Worm (Caenorhabditis elegans): ENCODE measurements around the gene E02H4.8.

Gene E02H4.8

ce11 chrX:14241531-14241930 is 21.8 kb downstream of the E02H4.8 start:
- TF ChIP-seq tra-4 (tag; optimal IDR thresholded peaks at IDR 0.05): no peak
- TF ChIP-seq scrt-1 (GFP tag; IDR thresholded peaks at IDR 0.05): no peak
- no peak for TF ChIP-seq pes-1 (GFP tag; IDR thresholded peaks at IDR 0.05)
- TF ChIP-seq ceh-36 (tag; optimal IDR thresholded peaks at IDR 0.05): no peak
- no peak for TF ChIP-seq aly-1 (tag; optimal IDR thresholded peaks at IDR 0.05)
- TF ChIP-seq ceh-13 (GFP tag; optimal IDR thresholded peaks at IDR 0.05): no peak
- no peak for TF ChIP-seq B0310.2 (tag; optimal IDR thresholded peaks at IDR 0.05)
- no peak for TF ChIP-seq ama-1 (optimal IDR thresholded peaks at IDR 0.05)
- TF ChIP-seq tbx-11 (GFP tag; IDR thresholded peaks at IDR 0.05): no peak
- TF ChIP-seq sea-1 (GFP tag; conservative IDR thresholded peaks at IDR 0.05): no peak
- no peak for TF ChIP-seq hnd-1 (tag; optimal IDR thresholded peaks at IDR 0.05)
- TF ChIP-seq ets-7 (tag; optimal IDR thresholded peaks at IDR 0.05): no peak
- TF ChIP-seq hmbx-1 (tag; optimal IDR thresholded peaks at IDR 0.05): no peak
- TF ChIP-seq F13C5.2 (tag; optimal IDR thresholded peaks at IDR 0.05): no peak
- TF ChIP-seq flt-1 (GFP tag; IDR thresholded peaks at IDR 0.05): no peak
- no peak for TF ChIP-seq hmg-4 (GFP tag; optimal IDR thresholded peaks at IDR 0.05)

- no peak for TF ChIP-seq tbx-37 (GFP tag; conservative IDR thresholded peaks at IDR 0.05)
- TF ChIP-seq tra-4 (tag; optimal IDR thresholded peaks at IDR 0.05): no peak
- no peak for TF ChIP-seq ceh-36 (tag; optimal IDR thresholded peaks at IDR 0.05)
- no peak for TF ChIP-seq ets-7 (tag; optimal IDR thresholded peaks at IDR 0.05)
- TF ChIP-seq ceh-13 (GFP tag; optimal IDR thresholded peaks at IDR 0.05): no peak
- no peak for TF ChIP-seq hnd-1 (tag; optimal IDR thresholded peaks at IDR 0.05)
- TF ChIP-seq flt-1 (GFP tag; IDR thresholded peaks at IDR 0.05): no peak
- no peak for TF ChIP-seq sea-1 (GFP tag; conservative IDR thresholded peaks at IDR 0.05)
- no peak for TF ChIP-seq B0310.2 (tag; optimal IDR thresholded peaks at IDR 0.05)
- TF ChIP-seq aly-1 (tag; optimal IDR thresholded peaks at IDR 0.05): no peak
- no peak for TF ChIP-seq hmbx-1 (tag; optimal IDR thresholded peaks at IDR 0.05)
- no peak for TF ChIP-seq pes-1 (GFP tag; IDR thresholded peaks at IDR 0.05)
- no peak for TF ChIP-seq hmg-4 (GFP tag; optimal IDR thresholded peaks at IDR 0.05)
- no peak for TF ChIP-seq F13C5.2 (tag; optimal IDR thresholded peaks at IDR 0.05)
- TF ChIP-seq ama-1 (optimal IDR thresholded peaks at IDR 0.05): no peak
- no peak for TF ChIP-seq scrt-1 (GFP tag; IDR thresholded peaks at IDR 0.05)
- no peak for TF ChIP-seq tbx-11 (GFP tag; IDR thresholded peaks at IDR 0.05)
Observed at ce11 chrX:14240205-14240604, 23.2 kb downstream of the E02H4.8 start.

- TF ChIP-seq hmg-4 (GFP tag; optimal IDR thresholded peaks at IDR 0.05) (no peak), ceh-13 (GFP tag; optimal IDR thresholded peaks at IDR 0.05) (no peak), hnd-1 (tag; optimal IDR thresholded peaks at IDR 0.05) (no peak), tra-4 (tag; optimal IDR thresholded peaks at IDR 0.05) (no peak), pes-1 (GFP tag; IDR thresholded peaks at IDR 0.05) (no peak), ama-1 (optimal IDR thresholded peaks at IDR 0.05) (no peak), tbx-11 (GFP tag; IDR thresholded peaks at IDR 0.05) (no peak), F13C5.2 (tag; optimal IDR thresholded peaks at IDR 0.05) (no peak), ceh-36 (tag; optimal IDR thresholded peaks at IDR 0.05) (no peak), ets-7 (tag; optimal IDR thresholded peaks at IDR 0.05) (no peak)
Observed at ce11 chrX:14238291-14238758, 25.0 kb downstream of the E02H4.8 start, which contains the start of gene K04C1.2. Gene K04C1.2, plus strand, starts transcription at chrX:14238708.

ce11 chrX:14236121-14236824 is 27.1 kb downstream of the E02H4.8 start:
- TF ChIP-seq ama-1 (optimal IDR thresholded peaks at IDR 0.05) (no peak), ceh-13 (GFP tag; optimal IDR thresholded peaks at IDR 0.05) (no peak), B0310.2 (tag; optimal IDR thresholded peaks at IDR 0.05) (no peak), F13C5.2 (tag; optimal IDR thresholded peaks at IDR 0.05) (no peak), scrt-1 (GFP tag; IDR thresholded peaks at IDR 0.05) (no peak), tra-4 (tag; optimal IDR thresholded peaks at IDR 0.05) (no peak), sea-1 (GFP tag; conservative IDR thresholded peaks at IDR 0.05) (no peak), ceh-36 (tag; optimal IDR thresholded peaks at IDR 0.05) (no peak), flt-1 (GFP tag; IDR thresholded peaks at IDR 0.05) (no peak), ets-7 (tag; optimal IDR thresholded peaks at IDR 0.05) (no peak), hnd-1 (tag; optimal IDR thresholded peaks at IDR 0.05) (no peak), tbx-37 (GFP tag; conservative IDR thresholded peaks at IDR 0.05) (no peak), pes-1 (GFP tag; IDR thresholded peaks at IDR 0.05) (no peak)

ce11 chrX:14234932-14235331 is 28.4 kb downstream of the E02H4.8 start, which contains the start of gene srg-37:
Gene srg-37, minus strand, starts transcription at chrX:14235032.
- no peak for TF ChIP-seq tbx-37 (GFP tag; conservative IDR thresholded peaks at IDR 0.05)

ce11 chrX:14234366-14234765 is 29.0 kb downstream of the E02H4.8 start, which contains the start of gene srg-36:
Gene srg-36, minus strand, starts transcription at chrX:14234466.
- TF ChIP-seq ets-7 (tag; optimal IDR thresholded peaks at IDR 0.05) (no peak), tbx-37 (GFP tag; conservative IDR thresholded peaks at IDR 0.05) (no peak), sea-1 (GFP tag; conservative IDR thresholded peaks at IDR 0.05) (no peak), scrt-1 (GFP tag; IDR thresholded peaks at IDR 0.05) (no peak), hnd-1 (tag; optimal IDR thresholded peaks at IDR 0.05) (no peak), aly-1 (tag; optimal IDR thresholded peaks at IDR 0.05) (no peak), ama-1 (optimal IDR thresholded peaks at IDR 0.05) (no peak), ceh-13 (GFP tag; optimal IDR thresholded peaks at IDR 0.05) (no peak), B0310.2 (tag; optimal IDR thresholded peaks at IDR 0.05) (no peak), hmbx-1 (tag; optimal IDR thresholded peaks at IDR 0.05) (no peak), F13C5.2 (tag; optimal IDR thresholded peaks at IDR 0.05) (no peak), pes-1 (GFP tag; IDR thresholded peaks at IDR 0.05) (no peak), tbx-11 (GFP tag; IDR thresholded peaks at IDR 0.05) (no peak), flt-1 (GFP tag; IDR thresholded peaks at IDR 0.05) (no peak), tra-4 (tag; optimal IDR thresholded peaks at IDR 0.05) (no peak), hmg-4 (GFP tag; optimal IDR thresholded peaks at IDR 0.05) (no peak), ceh-36 (tag; optimal IDR thresholded peaks at IDR 0.05) (no peak)

ce11 chrX:14231987-14232386 is 31.4 kb downstream of the E02H4.8 start:
- TF ChIP-seq F13C5.2 (tag; optimal IDR thresholded peaks at IDR 0.05) (no peak), hmg-4 (GFP tag; optimal IDR thresholded peaks at IDR 0.05) (no peak), tra-4 (tag; optimal IDR thresholded peaks at IDR 0.05) (no peak)

Measured in whole organism, early embryonic.